Worm (Caenorhabditis elegans) whole organism, young adult: ENCODE results near the gene cki-2.

ENCODE experiments used
- B0019.2 ChIP-seq: fragments of 200-800 bp; sonication (Bioruptor generic); conservative IDR thresholded peaks from 2 replicates; pipeline ENCODE4 v1.3.6; 2022; ENCODE audit warnings: missing genetic modification reagents, missing genetic modification characterization, missing compliant biosample characterization
- B0035.1 ChIP-seq: sonication (generic microtip); optimal IDR thresholded peaks from 2 replicates; lab custom pipeline; 2016; ENCODE audit warnings: missing genetic modification characterization, mild to moderate bottlenecking, missing compliant biosample characterization, missing genotype, missing genetic modification reagents
- B0261.1 ChIP-seq: sonication (generic microtip); optimal IDR thresholded peaks from 2 replicates; lab custom pipeline; 2016; ENCODE audit warnings: mild to moderate bottlenecking, missing genetic modification characterization, moderate library complexity, missing compliant biosample characterization
- F33H1.4 ChIP-seq: fragments of 200-800 bp; sonication (Bioruptor generic); IDR thresholded peaks from 2 replicates; pipeline ENCODE4 v1.3.6; 2022; ENCODE audit warnings: missing genetic modification reagents, missing genetic modification characterization, missing compliant biosample characterization
- F49E8.2 ChIP-seq: sonication (generic microtip); optimal IDR thresholded peaks from 3 replicates; lab custom pipeline; 2017; ENCODE audit warnings: missing genetic modification characterization, mild to moderate bottlenecking, missing compliant biosample characterization, antibody characterized with exemption, moderate library complexity; ENCODE audit not compliant: insufficient read depth
- T07F8.4 ChIP-seq: sonication (generic microtip); optimal IDR thresholded peaks from 2 replicates; lab custom pipeline; 2016; ENCODE audit warnings: mild to moderate bottlenecking, missing genetic modification characterization, moderate library complexity, missing compliant biosample characterization
- Y53G8AR.9 ChIP-seq: fragments of 200-800 bp; sonication (Bioruptor generic); conservative IDR thresholded peaks from 2 replicates; pipeline ENCODE4 v1.3.6; 2022; ENCODE audit warnings: missing genetic modification reagents, missing genetic modification characterization, missing compliant biosample characterization
- Y79H2A.3 ChIP-seq: fragments of 200-800 bp; sonication (Bioruptor generic); conservative IDR thresholded peaks from 2 replicates; pipeline ENCODE4 v1.3.6; 2022; ENCODE audit warnings: missing genetic modification reagents, missing genetic modification characterization, missing compliant biosample characterization
- Y95B8A.8 ChIP-seq: fragments of 200-800 bp; sonication (Bioruptor generic); IDR thresholded peaks from 2 replicates; pipeline ENCODE4 v1.3.6; 2022; ENCODE audit warnings: missing genetic modification reagents, missing genetic modification characterization, missing compliant biosample characterization
- aptf-2 ChIP-seq: fragments of 200-800 bp; sonication (Bioruptor generic); conservative IDR thresholded peaks from 2 replicates; pipeline ENCODE4 v1.3.6; 2022; ENCODE audit warnings: missing genetic modification reagents, missing genetic modification characterization, missing compliant biosample characterization
- attf-6 ChIP-seq: fragments of 200-800 bp; sonication (Bioruptor generic); IDR thresholded peaks from 2 replicates; pipeline ENCODE4 v1.3.6; 2022; ENCODE audit warnings: missing genetic modification reagents, missing genetic modification characterization, missing compliant biosample characterization
- cebp-1 ChIP-seq, 2 experiments: fragments of 200-800 bp in 1 of 2; sonication (Bioruptor generic) in 1 of 2; sonication (generic microtip) in 1 of 2; IDR thresholded peaks in 1 of 2; optimal IDR thresholded peaks in 1 of 2; 2 replicates each; pipeline versions ENCODE4 v1.3.6 to Lab custom; 2017 to 2022; ENCODE audit warnings: missing compliant biosample characterization in 2 of 2, missing genetic modification characterization in 2 of 2, mild to moderate bottlenecking in 1 of 2, missing genetic modification reagents in 1 of 2, moderate library complexity in 1 of 2
- cebp-2 ChIP-seq: fragments of 200-800 bp; sonication (Bioruptor generic); IDR thresholded peaks from 2 replicates; pipeline ENCODE4 v1.3.6; 2022; ENCODE audit warnings: missing genetic modification characterization, missing compliant biosample characterization
- ceh-100 ChIP-seq: fragments of 200-800 bp; sonication (Bioruptor generic); IDR thresholded peaks from 2 replicates; pipeline ENCODE4 v1.3.6; 2022; ENCODE audit warnings: missing genetic modification reagents, missing genetic modification characterization, missing compliant biosample characterization
- ceh-27 ChIP-seq: fragments of 200-800 bp; sonication (Bioruptor generic); optimal IDR thresholded peaks from 2 replicates; lab custom pipeline; 2018; ENCODE audit warnings: mild to moderate bottlenecking, missing genetic modification characterization, moderate library complexity, missing compliant biosample characterization
- ceh-40 ChIP-seq: fragments of 200-800 bp; sonication (Bioruptor generic); IDR thresholded peaks from 2 replicates; pipeline ENCODE4 v1.3.6; 2022; ENCODE audit warnings: missing genetic modification characterization, missing compliant biosample characterization
- ceh-79 ChIP-seq: sonication (generic microtip); optimal IDR thresholded peaks from 2 replicates; lab custom pipeline; 2017; ENCODE audit warnings: mild to moderate bottlenecking, missing genetic modification characterization, missing compliant biosample characterization
- dpl-1 ChIP-seq: fragments of 150-350 bp; optimal IDR thresholded peaks from 2 replicates; lab custom pipeline; 2014; ENCODE audit warnings: missing biosample characterization, missing genetic modification reagents, missing genetic modification characterization
- efl-1 ChIP-seq: fragments of 150-350 bp; optimal IDR thresholded peaks from 2 replicates; lab custom pipeline; 2014; ENCODE audit warnings: missing biosample characterization, missing genetic modification reagents, missing genetic modification characterization
- hlh-26 ChIP-seq: fragments of 200-800 bp; sonication (Bioruptor generic); conservative IDR thresholded peaks from 2 replicates; pipeline ENCODE4 v1.3.6; 2022; ENCODE audit warnings: missing genetic modification reagents, missing genetic modification characterization, missing compliant biosample characterization
- hsf-1 ChIP-seq: fragments of 200-800 bp; sonication (Bioruptor generic); IDR thresholded peaks from 2 replicates; pipeline ENCODE4 v1.3.6; 2022; ENCODE audit warnings: missing genetic modification reagents, missing genetic modification characterization, missing compliant biosample characterization
- lag-1 ChIP-seq: fragments of 200-800 bp; sonication (Bioruptor generic); IDR thresholded peaks from 2 replicates; pipeline ENCODE4 v1.3.6; 2022; ENCODE audit warnings: missing genetic modification reagents, missing genetic modification characterization, missing compliant biosample characterization
- lin-26 ChIP-seq: fragments of 200-800 bp; sonication (Bioruptor generic); IDR thresholded peaks from 2 replicates; pipeline ENCODE4 v1.3.6; 2022; ENCODE audit warnings: missing genetic modification reagents, missing genetic modification characterization, missing compliant biosample characterization
- lin-35 ChIP-seq, 3 experiments: fragments of 150-350 bp in 2 of 3; sonication (generic microtip) in 1 of 3; optimal IDR thresholded peaks; 2 replicates each; lab custom pipeline; 2014 to 2018; ENCODE audit warnings: missing biosample characterization in 3 of 3, missing genetic modification characterization in 3 of 3, missing genetic modification reagents in 3 of 3
- lin-54 ChIP-seq: fragments of 200-800 bp; sonication (Bioruptor generic); optimal IDR thresholded peaks from 2 replicates; lab custom pipeline; 2018; ENCODE audit warnings: mild to moderate bottlenecking, missing genetic modification characterization, missing compliant biosample characterization
- lir-1 ChIP-seq: fragments of 200-800 bp; sonication (Bioruptor generic); conservative IDR thresholded peaks from 2 replicates; pipeline ENCODE4 v1.3.6; 2022; ENCODE audit warnings: missing genetic modification reagents, missing genetic modification characterization, missing compliant biosample characterization
- madf-6 ChIP-seq: fragments of 200-800 bp; sonication (Bioruptor generic); IDR thresholded peaks from 2 replicates; pipeline ENCODE4 v1.3.6; 2022; ENCODE audit warnings: missing genetic modification reagents, missing genetic modification characterization, missing compliant biosample characterization
- nhr-179 ChIP-seq: sonication (generic microtip); optimal IDR thresholded peaks from 2 replicates; lab custom pipeline; 2016; ENCODE audit warnings: mild to moderate bottlenecking, missing genetic modification characterization, missing compliant biosample characterization
- nhr-27 ChIP-seq: fragments of 200-800 bp; sonication (Bioruptor generic); optimal IDR thresholded peaks from 2 replicates; lab custom pipeline; 2018; ENCODE audit warnings: mild to moderate bottlenecking, missing genetic modification characterization, moderate library complexity, missing compliant biosample characterization
- rpc-1 ChIP-seq, 2 experiments: fragments of 150-350 bp in 1 of 2; sonication (generic microtip) in 1 of 2; optimal IDR thresholded peaks; 2 replicates each; lab custom pipeline; 2014 to 2018; ENCODE audit warnings: missing biosample characterization in 1 of 2, missing genetic modification characterization in 1 of 2, missing genetic modification reagents in 1 of 2, missing genotype in 1 of 2
- snpc-1.1 ChIP-seq: sonication (generic microtip); optimal IDR thresholded peaks from 2 replicates; lab custom pipeline; 2017; ENCODE audit warnings: missing genetic modification characterization, mild to moderate bottlenecking, missing compliant biosample characterization, antibody characterized with exemption, moderate library complexity, missing genotype, missing genetic modification reagents; ENCODE audit not compliant: insufficient read depth
- snpc-1.3 ChIP-seq: sonication (generic microtip); optimal IDR thresholded peaks from 2 replicates; lab custom pipeline; 2017; ENCODE audit warnings: missing genetic modification characterization, mild to moderate bottlenecking, missing compliant biosample characterization, antibody characterized with exemption, moderate library complexity, missing genotype, missing genetic modification reagents; ENCODE audit not compliant: insufficient read depth
- snpc-3.4 ChIP-seq: sonication (generic microtip); optimal IDR thresholded peaks from 2 replicates; lab custom pipeline; 2017; ENCODE audit warnings: missing genetic modification characterization, mild to moderate bottlenecking, missing compliant biosample characterization, antibody characterized with exemption, moderate library complexity, missing genotype, missing genetic modification reagents
- tbp1 ChIP-seq: fragments of 200-800 bp; sonication (Bioruptor generic); optimal IDR thresholded peaks from 2 replicates; lab custom pipeline; 2018; ENCODE audit warnings: mild to moderate bottlenecking, missing genetic modification characterization, missing compliant biosample characterization

cki-2 gene

DNA sequence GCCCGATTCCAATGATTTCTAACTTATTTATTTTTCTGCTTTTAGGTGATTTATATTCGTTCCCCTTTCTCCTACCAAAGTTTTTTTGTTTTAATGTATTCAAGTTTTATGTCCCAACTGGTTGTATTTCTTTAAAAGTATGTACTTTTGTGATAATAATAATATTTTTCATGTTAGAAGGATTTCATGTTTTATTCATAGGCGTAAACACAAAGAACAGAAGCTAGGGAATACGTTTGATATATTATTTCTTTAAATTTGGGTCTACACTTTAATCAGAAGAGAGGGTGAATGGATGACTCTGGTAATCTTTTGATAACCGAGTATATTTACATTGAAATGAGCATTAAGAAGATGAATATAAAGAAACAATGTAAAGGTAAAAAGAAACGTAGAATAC is 49.8 kb downstream of the cki-2 start (continued):
- peak; percentile 54 for TF ChIP-seq madf-6 (GFP tag; lab: Robert Waterston, UW)
- TF ChIP-seq lin-54: peak; percentile 1
- no peak for TF ChIP-seq lir-1 (GFP tag; lab: Robert Waterston, UW)
- TF ChIP-seq lag-1 (GFP tag; lab: Robert Waterston, UW): no peak
- TF ChIP-seq Y95B8A.8 (GFP tag; lab: Robert Waterston, UW): 0 out of 2 replicates have a peak, but pooled peaks have one; percentile 65
- no peak for TF ChIP-seq cebp-1 (GFP tag; IDR thresholded peaks at IDR 0.05; lab: Robert Waterston, UW)
- TF ChIP-seq cebp-1 (tag; optimal IDR thresholded peaks at IDR 0.05; lab: Kevin White, UChicago): peak; percentile 6
- TF ChIP-seq nhr-179 (tag; lab: Kevin White, UChicago): no peak
- TF ChIP-seq lin-26 (GFP tag; lab: Robert Waterston, UW): peak; percentile 68
- TF ChIP-seq tbp1: peak; percentile 21
- 0 out of 2 replicates have a peak, but pooled peaks have one; percentile 21 for TF ChIP-seq F33H1.4
- TF ChIP-seq nhr-27 (tag; lab: Kevin White, UChicago): peak; percentile 59
- TF ChIP-seq hsf-1 (GFP tag; lab: Robert Waterston, UW): 0 out of 2 replicates have a peak, but pooled peaks have one; percentile 9
- TF ChIP-seq snpc-1.1: no peak
- TF ChIP-seq cebp-2 (GFP tag; lab: Robert Waterston, UW): 0 out of 2 replicates have a peak, but pooled peaks have one; percentile 33
- no peak for TF ChIP-seq Y79H2A.3 (GFP tag; lab: Robert Waterston, UW)
- peak; percentile 59 for TF ChIP-seq F49E8.2 (tag; lab: Kevin White, UChicago)
- no peak for TF ChIP-seq B0261.1 (tag; lab: Kevin White, UChicago)
- TF ChIP-seq T07F8.4 (tag; lab: Kevin White, UChicago): no peak
- TF ChIP-seq ceh-79 (tag; lab: Kevin White, UChicago): no peak
- TF ChIP-seq aptf-2: no peak
- TF ChIP-seq ceh-40 (GFP tag; lab: Robert Waterston, UW): no peak
- no peak for TF ChIP-seq efl-1 (GFP tag; lab: Kevin White, UChicago)
- peak; percentile 4 for TF ChIP-seq B0035.1 (tag; lab: Kevin White, UChicago)
- no peak for TF ChIP-seq ceh-27 (GFP tag; lab: Kevin White, UChicago)
- no peak for TF ChIP-seq attf-6 (GFP tag; lab: Robert Waterston, UW)
- TF ChIP-seq B0019.2 (GFP tag; lab: Robert Waterston, UW): no peak
- no peak for TF ChIP-seq ceh-100 (GFP tag; lab: Robert Waterston, UW)
- TF ChIP-seq Y53G8AR.9 (GFP tag; lab: Robert Waterston, UW): peak; percentile 9; the same call in 1 of the 2 replicates
- peak in 1 of 3 experiments; percentile 4 for TF ChIP-seq lin-35 (GFP tag; optimal IDR thresholded peaks at IDR 0.05; lab: Kevin White, UChicago)
- peak; percentile 72 for TF ChIP-seq snpc-3.4 (tag; lab: Kevin White, UChicago)
- no peak for TF ChIP-seq dpl-1
- TF ChIP-seq hlh-26: no peak
- peak; percentile 24 for TF ChIP-seq snpc-1.3 (tag; lab: Kevin White, UChicago)
- no peak for TF ChIP-seq rpc-1 (optimal IDR thresholded peaks at IDR 0.05; lab: Kevin White, UChicago)
- no peak for TF ChIP-seq rpc-1 (tag; optimal IDR thresholded peaks at IDR 0.05; lab: Kevin White, UChicago)
